Worm (Caenorhabditis elegans) whole organism, L1 larva: Measurements from ENCODE around the gene C14A4.7.
A peak's percentile ranks its signal among the peaks of the same experiment; 100 is the strongest.

ENCODE experiments used
- C34B4.2 ChIP-seq: sonication (generic microtip); optimal IDR thresholded peaks from 2 replicates; lab custom pipeline; 2017; ENCODE audit warnings: mild to moderate bottlenecking, missing genetic modification characterization, missing compliant biosample characterization
- F16B12.6 ChIP-seq: fragments of 150-350 bp; optimal IDR thresholded peaks from 2 replicates; lab custom pipeline; 2014; ENCODE audit warnings: missing biosample characterization, missing genetic modification characterization
- aha-1 ChIP-seq: fragments of 150-350 bp; optimal IDR thresholded peaks from 2 replicates; lab custom pipeline; 2014; ENCODE audit warnings: missing biosample characterization, missing genetic modification characterization
- aly-2 ChIP-seq: fragments of 150-350 bp; optimal IDR thresholded peaks from 2 replicates; lab custom pipeline; 2014; ENCODE audit warnings: missing biosample characterization, missing genetic modification characterization
- blmp-1 ChIP-seq: fragments of 150-350 bp; optimal IDR thresholded peaks from 2 replicates; lab custom pipeline; 2014; ENCODE audit warnings: missing biosample characterization, missing genetic modification characterization
- ceh-63 ChIP-seq: fragments of 200-800 bp; sonication (Bioruptor generic); optimal IDR thresholded peaks from 2 replicates; lab custom pipeline; 2018; ENCODE audit warnings: mild to moderate bottlenecking, missing genetic modification characterization, missing compliant biosample characterization
- ceh-8 ChIP-seq: fragments of 200-800 bp; sonication (Bioruptor generic); optimal IDR thresholded peaks from 2 replicates; lab custom pipeline; 2018; ENCODE audit warnings: mild to moderate bottlenecking, missing genetic modification characterization, moderate library complexity, missing compliant biosample characterization
- ces-1 ChIP-seq: fragments of 150-350 bp; optimal IDR thresholded peaks from 2 replicates; lab custom pipeline; 2014; ENCODE audit warnings: missing biosample characterization, missing genetic modification reagents, missing genetic modification characterization
- dpl-1 ChIP-seq, 3 experiments: fragments of 150-350 bp in 2 of 3; sonication (generic microtip) in 1 of 3; optimal IDR thresholded peaks; 2 replicates each; lab custom pipeline; 2014 to 2017; ENCODE audit warnings: missing biosample characterization in 3 of 3, missing genetic modification characterization in 3 of 3, missing genetic modification reagents in 3 of 3
- dsc-1 ChIP-seq: sonication (generic microtip); optimal IDR thresholded peaks from 2 replicates; lab custom pipeline; 2016; ENCODE audit warnings: mild to moderate bottlenecking, missing genetic modification characterization, missing compliant biosample characterization
- efl-3 ChIP-seq: fragments of 200-800 bp; sonication (Bioruptor generic); optimal IDR thresholded peaks from 2 replicates; lab custom pipeline; 2018; ENCODE audit warnings: mild to moderate bottlenecking, missing genetic modification characterization, missing compliant biosample characterization
- egl-13 ChIP-seq: sonication (generic microtip); optimal IDR thresholded peaks from 2 replicates; lab custom pipeline; 2016; ENCODE audit warnings: missing genotype, missing genetic modification reagents, missing genetic modification characterization, missing compliant biosample characterization
- egl-27 ChIP-seq, 2 experiments: fragments of 150-350 bp in 1 of 2; sonication (generic microtip); optimal IDR thresholded peaks; 3 replicates each; lab custom pipeline; 2017 to 2018; ENCODE audit warnings: missing biosample characterization in 2 of 2, missing genetic modification characterization in 2 of 2, missing genetic modification reagents in 2 of 2
- elt-3 ChIP-seq, 6 experiments: fragments of 150-350 bp in 1 of 6; sonication (generic microtip); optimal IDR thresholded peaks; 2 replicates each; lab custom pipeline; 2017 to 2018; ENCODE audit warnings: missing biosample characterization in 6 of 6, missing genetic modification characterization in 6 of 6, inconsistent platforms in 1 of 6
- ets-5 ChIP-seq: fragments of 200-800 bp; sonication (Bioruptor generic); IDR thresholded peaks from 2 replicates; pipeline ENCODE4 v1.3.6; 2022; ENCODE audit warnings: missing genetic modification characterization, missing compliant biosample characterization
- fkh-8 ChIP-seq: sonication (generic microtip); optimal IDR thresholded peaks from 2 replicates; lab custom pipeline; 2016; ENCODE audit warnings: mild to moderate bottlenecking, missing genetic modification characterization, missing compliant biosample characterization
- fos-1 ChIP-seq: fragments of 150-350 bp; optimal IDR thresholded peaks from 2 replicates; lab custom pipeline; 2014; ENCODE audit warnings: missing biosample characterization, missing genetic modification characterization
- hlh-17 ChIP-seq: fragments of 200-800 bp; sonication (Bioruptor generic); optimal IDR thresholded peaks from 2 replicates; lab custom pipeline; 2018; ENCODE audit warnings: missing genetic modification characterization, mild to moderate bottlenecking, missing compliant biosample characterization, moderate library complexity, borderline replicate concordance
- hlh-4 ChIP-seq: sonication (generic microtip); optimal IDR thresholded peaks from 2 replicates; lab custom pipeline; 2016; ENCODE audit warnings: mild to moderate bottlenecking, missing genetic modification characterization, missing compliant biosample characterization
- irx-1 ChIP-seq: sonication (generic microtip); optimal IDR thresholded peaks from 2 replicates; lab custom pipeline; 2016; ENCODE audit warnings: missing genetic modification characterization, missing compliant biosample characterization
- isw-1 ChIP-seq: fragments of 200-800 bp; sonication (Bioruptor generic); IDR thresholded peaks from 2 replicates; pipeline ENCODE4 v1.3.6; 2022; ENCODE audit warnings: missing genetic modification characterization, missing compliant biosample characterization
- lin-13 ChIP-seq: fragments of 150-350 bp; optimal IDR thresholded peaks from 2 replicates; lab custom pipeline; 2014; ENCODE audit warnings: missing biosample characterization, missing genetic modification reagents, missing genetic modification characterization
- lin-14 ChIP-seq: fragments of 200-800 bp; sonication (Bioruptor generic); optimal IDR thresholded peaks from 2 replicates; lab custom pipeline; 2018; ENCODE audit warnings: mild to moderate bottlenecking, missing genetic modification characterization, moderate library complexity, missing compliant biosample characterization
- lin-35 ChIP-seq, 2 experiments: fragments of 150-350 bp; optimal IDR thresholded peaks; 2 replicates each; lab custom pipeline; 2014; ENCODE audit warnings: missing biosample characterization in 2 of 2, missing genetic modification characterization in 2 of 2, missing genetic modification reagents in 2 of 2
- lin-39 ChIP-seq: fragments of 150-350 bp; optimal IDR thresholded peaks from 2 replicates; lab custom pipeline; 2014; ENCODE audit warnings: missing biosample characterization, missing genetic modification reagents, missing genetic modification characterization
- lir-3 ChIP-seq: sonication (generic microtip); optimal IDR thresholded peaks from 2 replicates; lab custom pipeline; 2016; ENCODE audit warnings: mild to moderate bottlenecking, missing genetic modification characterization, moderate library complexity, missing compliant biosample characterization; ENCODE audit not compliant: poor library complexity
- lsy-2 ChIP-seq, 2 experiments: fragments of 150-350 bp; optimal IDR thresholded peaks; 2 replicates each; lab custom pipeline; 2014; ENCODE audit warnings: missing biosample characterization in 2 of 2, missing genetic modification characterization in 2 of 2
- mab-9 ChIP-seq: fragments of 200-800 bp; sonication (Bioruptor generic); IDR thresholded peaks from 2 replicates; pipeline ENCODE4 v1.3.6; 2022; ENCODE audit warnings: missing genetic modification reagents, missing genetic modification characterization, missing compliant biosample characterization
- mep-1 ChIP-seq: fragments of 150-350 bp; optimal IDR thresholded peaks from 2 replicates; lab custom pipeline; 2014; ENCODE audit warnings: missing biosample characterization, missing genetic modification characterization
- nhr-11 ChIP-seq: fragments of 150-350 bp; optimal IDR thresholded peaks from 2 replicates; lab custom pipeline; 2014; ENCODE audit warnings: missing biosample characterization, missing genetic modification characterization
- nhr-12 ChIP-seq: sonication (generic microtip); optimal IDR thresholded peaks from 2 replicates; lab custom pipeline; 2017; ENCODE audit warnings: missing biosample characterization, missing genetic modification characterization
- nhr-20 ChIP-seq: sonication (generic microtip); optimal IDR thresholded peaks from 2 replicates; lab custom pipeline; 2016; ENCODE audit warnings: mild to moderate bottlenecking, missing genetic modification characterization, missing compliant biosample characterization
- nhr-71 ChIP-seq: sonication (generic microtip); optimal IDR thresholded peaks from 2 replicates; lab custom pipeline; 2016; ENCODE audit warnings: mild to moderate bottlenecking, missing genetic modification characterization, moderate library complexity, missing compliant biosample characterization
- nhr-76 ChIP-seq: sonication (generic microtip); optimal IDR thresholded peaks from 2 replicates; lab custom pipeline; 2017; ENCODE audit warnings: missing biosample characterization, missing genetic modification characterization
- nhr-77 ChIP-seq: fragments of 150-350 bp; optimal IDR thresholded peaks from 2 replicates; lab custom pipeline; 2014; ENCODE audit warnings: missing biosample characterization, missing genetic modification characterization
- nhr-84 ChIP-seq: sonication (generic microtip); optimal IDR thresholded peaks from 2 replicates; lab custom pipeline; 2017; ENCODE audit warnings: missing biosample characterization, missing genetic modification characterization
- nhr-85 ChIP-seq: sonication (generic microtip); peaks from one replicate; lab custom pipeline; 2016; ENCODE audit warnings: missing genetic modification characterization, inconsistent platforms, missing compliant biosample characterization
- nhr-90 ChIP-seq: sonication (generic microtip); optimal IDR thresholded peaks from 2 replicates; lab custom pipeline; 2016; ENCODE audit warnings: mild to moderate bottlenecking, missing genetic modification characterization, missing compliant biosample characterization; ENCODE audit not compliant: poor library complexity
- pqm-1 ChIP-seq: sonication (generic microtip); optimal IDR thresholded peaks from 3 replicates; lab custom pipeline; 2017; ENCODE audit warnings: missing biosample characterization, missing genetic modification characterization
- rnt-1 ChIP-seq: sonication (generic microtip); optimal IDR thresholded peaks from 2 replicates; lab custom pipeline; 2016; ENCODE audit warnings: mild to moderate bottlenecking, missing genetic modification characterization, moderate library complexity, missing compliant biosample characterization
- skn-1 ChIP-seq: fragments of 150-350 bp; optimal IDR thresholded peaks from 2 replicates; lab custom pipeline; 2014; ENCODE audit warnings: missing biosample characterization, missing genetic modification characterization
- tbx-2 ChIP-seq: sonication (generic microtip); optimal IDR thresholded peaks from 2 replicates; lab custom pipeline; 2016; ENCODE audit warnings: missing genetic modification characterization, missing compliant biosample characterization
- tlp-1 ChIP-seq: fragments of 150-350 bp; optimal IDR thresholded peaks from 2 replicates; lab custom pipeline; 2014; ENCODE audit warnings: missing biosample characterization, missing genetic modification characterization
- unc-30 ChIP-seq: sonication (generic microtip); optimal IDR thresholded peaks from 2 replicates; lab custom pipeline; 2017; ENCODE audit warnings: missing biosample characterization, missing genetic modification characterization
- unc-62 ChIP-seq: fragments of 150-350 bp; optimal IDR thresholded peaks from 2 replicates; lab custom pipeline; 2014; ENCODE audit warnings: missing biosample characterization, missing genetic modification reagents, missing genetic modification characterization
- unc-98 ChIP-seq: fragments of 200-800 bp; sonication (Bioruptor generic); IDR thresholded peaks from 2 replicates; pipeline ENCODE4 v1.3.6; 2022; ENCODE audit warnings: missing genetic modification characterization, missing compliant biosample characterization
- vab-15 ChIP-seq: sonication (generic microtip); optimal IDR thresholded peaks from 2 replicates; lab custom pipeline; 2017; ENCODE audit warnings: missing genotype, mild to moderate bottlenecking, missing genetic modification characterization, missing compliant biosample characterization
- xbp-1 ChIP-seq: sonication (generic microtip); optimal IDR thresholded peaks from 2 replicates; lab custom pipeline; 2016; ENCODE audit warnings: missing genetic modification characterization, missing compliant biosample characterization
- zip-4 ChIP-seq: fragments of 200-800 bp; sonication (Bioruptor generic); optimal IDR thresholded peaks from 2 replicates; lab custom pipeline; 2018; ENCODE audit warnings: mild to moderate bottlenecking, missing genetic modification characterization, moderate library complexity, missing compliant biosample characterization
- ztf-11 ChIP-seq, 2 experiments: sonication (generic microtip); optimal IDR thresholded peaks; 2 replicates each; lab custom pipeline; 2016 to 2017; ENCODE audit warnings: missing genetic modification characterization in 2 of 2, missing biosample characterization in 1 of 2, missing compliant biosample characterization in 1 of 2

The C14A4.7 gene

DNA sequence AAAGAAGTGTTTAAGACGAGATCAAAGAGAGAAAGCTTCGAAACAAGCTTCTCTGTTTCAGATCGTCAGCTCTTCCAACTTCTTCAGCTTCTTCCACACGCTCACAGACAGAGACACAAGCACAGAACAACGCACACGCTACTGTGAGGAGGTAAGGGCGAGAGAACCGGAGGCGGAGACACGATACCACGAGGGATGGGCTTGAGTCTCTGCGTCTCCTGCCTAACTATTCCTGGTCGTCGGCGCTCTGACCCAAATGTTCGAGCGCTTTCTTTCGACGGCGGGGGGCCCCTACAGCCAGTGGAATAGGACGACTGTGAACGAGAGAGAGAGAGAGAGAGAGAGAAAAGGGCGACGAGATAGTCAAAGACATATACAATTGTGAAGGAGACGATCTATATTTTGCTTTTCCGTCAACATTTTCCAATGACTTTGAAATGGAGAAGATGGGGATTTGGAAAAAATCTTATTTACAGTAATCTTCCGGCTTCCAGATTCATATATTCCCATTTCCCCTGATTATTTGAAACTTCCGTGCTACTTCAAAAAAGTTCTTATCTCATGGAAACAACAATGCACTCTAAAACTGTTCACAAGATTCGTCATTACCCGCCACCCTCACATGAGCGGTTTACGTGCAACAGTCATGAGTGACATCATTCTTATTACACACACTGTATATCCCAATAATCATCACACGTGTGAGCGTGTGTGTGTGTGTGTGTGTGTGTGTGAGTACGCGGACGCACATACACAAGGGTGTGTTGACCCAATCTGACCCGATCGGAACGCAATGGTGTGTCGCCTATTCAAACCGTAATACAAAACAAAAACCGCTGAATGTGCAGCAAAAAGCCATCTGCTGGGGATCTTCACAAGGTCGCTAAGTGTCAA, 47.3 kb downstream of the C14A4.7 start:
- TF ChIP-seq irx-1 (tag; lab: Kevin White, UChicago): peak; percentile 34
- TF ChIP-seq egl-13: peak; percentile 49
- TF ChIP-seq ets-5 (GFP tag; lab: Robert Waterston, UW): 0 out of 2 replicates have a peak, but pooled peaks have one; percentile 5
- no peak for TF ChIP-seq unc-62 (GFP tag; lab: Kevin White, UChicago)
- TF ChIP-seq nhr-85 (tag; lab: Kevin White, UChicago): peak; percentile 92
- peak; percentile 57 for TF ChIP-seq dsc-1 (tag; lab: Kevin White, UChicago)
- no peak for TF ChIP-seq tlp-1 (tag; lab: Kevin White, UChicago)
- no peak for TF ChIP-seq lin-39 (tag; lab: Kevin White, UChicago)
- peak; percentile 80 for TF ChIP-seq nhr-11 (tag; lab: Kevin White, UChicago)
- TF ChIP-seq ces-1 (GFP tag; lab: Kevin White, UChicago): no peak
- TF ChIP-seq ceh-8 (GFP tag; lab: Kevin White, UChicago): peak; percentile 15
- no peak for TF ChIP-seq nhr-76 (tag; lab: Kevin White, UChicago)
- TF ChIP-seq nhr-12 (tag; lab: Kevin White, UChicago): no peak
- no peak for TF ChIP-seq ceh-63
- TF ChIP-seq hlh-17 (GFP tag; lab: Kevin White, UChicago): no peak
- TF ChIP-seq hlh-4 (tag; lab: Kevin White, UChicago): no peak
- peak; percentile 82 for TF ChIP-seq nhr-20 (tag; lab: Kevin White, UChicago)
- TF ChIP-seq mab-9 (GFP tag; lab: Robert Waterston, UW): peak; percentile 66
- peak; percentile 84 for TF ChIP-seq rnt-1 (tag; lab: Kevin White, UChicago)
- TF ChIP-seq pqm-1 (tag; lab: Kevin White, UChicago): no peak
- peak; percentile 50 for TF ChIP-seq fos-1 (tag; lab: Kevin White, UChicago)
- peak; percentile 29 for TF ChIP-seq F16B12.6
- TF ChIP-seq unc-30: no peak
- peak; percentile 44 to 59 (median 45) for TF ChIP-seq dpl-1 (GFP tag; optimal IDR thresholded peaks at IDR 0.05; lab: Kevin White, UChicago)
- peak; percentile 95 for TF ChIP-seq fkh-8 (tag; lab: Kevin White, UChicago)
- TF ChIP-seq isw-1 (GFP tag; lab: Robert Waterston, UW): peak; percentile 59
- peak; percentile 46 for TF ChIP-seq blmp-1 (tag; lab: Kevin White, UChicago)
- no peak for TF ChIP-seq C34B4.2 (tag; lab: Kevin White, UChicago)
- TF ChIP-seq nhr-84: no peak
- TF ChIP-seq efl-3: no peak
- TF ChIP-seq aha-1 (tag; lab: Kevin White, UChicago): no peak
- peak; percentile 34 for TF ChIP-seq lir-3 (tag; lab: Kevin White, UChicago)
- peak; percentile 94 for TF ChIP-seq lin-13 (GFP tag; lab: Kevin White, UChicago)
- TF ChIP-seq lin-35 (GFP tag; optimal IDR thresholded peaks at IDR 0.05; lab: Kevin White, UChicago): peak; percentile 72 to 77
- peak; percentile 16 for TF ChIP-seq aly-2 (tag; lab: Kevin White, UChicago)
- TF ChIP-seq lin-14 (GFP tag; lab: Kevin White, UChicago): peak; percentile 96
- TF ChIP-seq nhr-77: peak; percentile 70
- TF ChIP-seq egl-27 (tag; optimal IDR thresholded peaks at IDR 0.05; lab: Kevin White, UChicago): peak in 1 of 2 experiments; percentile 56
- TF ChIP-seq ztf-11 (tag; optimal IDR thresholded peaks at IDR 0.05; lab: Kevin White, UChicago): peak in 1 of 2 experiments; percentile 72
- TF ChIP-seq nhr-71 (tag; lab: Kevin White, UChicago): peak; percentile 96
- peak; percentile 81 to 90 for TF ChIP-seq lsy-2 (tag; optimal IDR thresholded peaks at IDR 0.05; lab: Kevin White, UChicago)
- peak; percentile 48 for TF ChIP-seq mep-1 (tag; lab: Kevin White, UChicago)
- TF ChIP-seq xbp-1 (tag; lab: Kevin White, UChicago): peak; percentile 78
- peak; percentile 65 for TF ChIP-seq nhr-90
- TF ChIP-seq tbx-2 (tag; lab: Kevin White, UChicago): peak; percentile 83
- no peak for TF ChIP-seq zip-4
- TF ChIP-seq vab-15: no peak
- TF ChIP-seq unc-98: no peak
- peak in 4 of 6 experiments; percentile 17 to 64 (median 50) for TF ChIP-seq elt-3 (tag; optimal IDR thresholded peaks at IDR 0.05; lab: Kevin White, UChicago)
- TF ChIP-seq skn-1 (tag; lab: Kevin White, UChicago): peak; percentile 91
